Worm (Caenorhabditis elegans): ENCODE measurements around the gene Y46G5A.18.

Y46G5A.18 gene

DNA sequence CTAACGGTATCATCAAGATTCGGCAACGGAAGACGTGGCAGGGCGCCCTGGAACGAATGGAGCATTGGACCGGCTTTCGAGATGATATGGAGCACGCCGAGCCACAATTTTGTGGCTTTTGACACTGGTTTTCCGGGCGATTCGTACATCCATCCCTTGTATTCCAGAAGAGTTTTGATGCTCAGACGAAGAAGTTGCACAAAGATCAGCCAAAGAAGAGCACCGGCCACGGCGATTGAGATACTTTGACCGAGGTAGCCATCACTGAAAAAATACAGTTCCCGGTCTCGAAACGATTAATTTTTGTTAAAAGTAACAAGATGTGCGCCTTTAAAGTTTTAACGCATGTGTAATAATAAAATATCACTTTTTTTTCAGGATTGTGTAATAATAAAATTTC is 9.9 kb downstream of the Y46G5A.18 start (continued):
- TF ChIP-seq ctbp-1 (GFP tag; IDR thresholded peaks at IDR 0.05) (no peak), R02D3.7 (tag; optimal IDR thresholded peaks at IDR 0.05) (no peak), duxl-1 (tag; optimal IDR thresholded peaks at IDR 0.05; ENCODE audit: poor library complexity) (no peak), madf-9 (GFP tag; conservative IDR thresholded peaks at IDR 0.05) (no peak), ama-1 (optimal IDR thresholded peaks at IDR 0.05) (no peak), lin-38 (GFP tag; IDR thresholded peaks at IDR 0.05) (peak; percentile 41), snpc-4 (tag; optimal IDR thresholded peaks at IDR 0.05) (no peak), set-16 (GFP tag; IDR thresholded peaks at IDR 0.05) (0 out of 2 replicates have a peak, but pooled peaks have one; percentile 11), lsy-2 (tag; optimal IDR thresholded peaks at IDR 0.05) (no peak), zfp-3 (GFP tag; conservative IDR thresholded peaks at IDR 0.05) (peak; percentile 32; the same call in 1 of the 2 replicates), mep-1 (tag; optimal IDR thresholded peaks at IDR 0.05) (peak; percentile 29), gei-8 (GFP tag; optimal IDR thresholded peaks at IDR 0.05) (no peak), nhr-6 (tag; optimal IDR thresholded peaks at IDR 0.05) (no peak), D1046.2 (GFP tag; IDR thresholded peaks at IDR 0.05) (peak; percentile 49; the same call in 1 of the 2 replicates), arid-1 (GFP tag; conservative IDR thresholded peaks at IDR 0.05) (no peak), unc-130 (GFP tag; optimal IDR thresholded peaks at IDR 0.05) (no peak), ceh-20 (GFP tag; IDR thresholded peaks at IDR 0.05) (no peak), rbr-2 (tag; optimal IDR thresholded peaks at IDR 0.05) (no peak), dmd-9 (GFP tag; IDR thresholded peaks at IDR 0.05) (0 out of 2 replicates have a peak, but pooled peaks have one; percentile 23), saeg-2 (GFP tag; IDR thresholded peaks at IDR 0.05) (0 out of 2 replicates have a peak, but pooled peaks have one; percentile 31), F26F4.8 (GFP tag; conservative IDR thresholded peaks at IDR 0.05) (0 out of 2 replicates have a peak, but pooled peaks have one; percentile 23), nhr-10 (tag; optimal IDR thresholded peaks at IDR 0.05) (no peak), nhr-76 (tag; optimal IDR thresholded peaks at IDR 0.05) (no peak), nhr-48 (tag; optimal IDR thresholded peaks at IDR 0.05) (no peak), zag-1 (tag; optimal IDR thresholded peaks at IDR 0.05) (no peak), attf-4 (tag; optimal IDR thresholded peaks at IDR 0.05) (no peak), dmd-8 (GFP tag; IDR thresholded peaks at IDR 0.05) (no peak), Y75B8A.6 (GFP tag; IDR thresholded peaks at IDR 0.05) (peak; percentile 58; the same call in 1 of the 2 replicates), dmd-6 (GFP tag; IDR thresholded peaks at IDR 0.05) (no peak), zip-2 (tag; optimal IDR thresholded peaks at IDR 0.05) (no peak), zfp-2 (tag; optimal IDR thresholded peaks at IDR 0.05) (no peak), hlh-11 (tag; optimal IDR thresholded peaks at IDR 0.05) (no peak), ces-1 (GFP tag; optimal IDR thresholded peaks at IDR 0.05) (no peak), Y48G9A.11 (GFP tag; IDR thresholded peaks at IDR 0.05) (peak; percentile 55), lin-1 (GFP tag; IDR thresholded peaks at IDR 0.05) (no peak), F44E2.7 (GFP tag; IDR thresholded peaks at IDR 0.05) (no peak), F37D6.2 (tag; optimal IDR thresholded peaks at IDR 0.05) (no peak), daf-19 (GFP tag; conservative IDR thresholded peaks at IDR 0.05) (no peak), mxl-2 (GFP tag; conservative IDR thresholded peaks at IDR 0.05) (no peak), unc-62 (GFP tag; optimal IDR thresholded peaks at IDR 0.05 in 1 of 2) (no peak), unc-62 (tag; optimal IDR thresholded peaks at IDR 0.05) (no peak), pha-4 (GFP tag; IDR thresholded peaks at IDR 0.05) (no peak; the same call in 1 of the 2 replicates), pha-4 (tag; optimal IDR thresholded peaks at IDR 0.05) (no peak), zip-11 (GFP tag; IDR thresholded peaks at IDR 0.05) (no peak), spr-1 (tag; optimal IDR thresholded peaks at IDR 0.05) (no peak), Y5F2A.4 (GFP tag; optimal IDR thresholded peaks at IDR 0.05) (peak; percentile 18), egl-27 (tag; optimal IDR thresholded peaks at IDR 0.05) (no peak), lin-13 (GFP tag; optimal IDR thresholded peaks at IDR 0.05) (no peak), mdt-29 (GFP tag; IDR thresholded peaks at IDR 0.05) (no peak), daf-12 (tag; optimal IDR thresholded peaks at IDR 0.05) (no peak), mes-2 (tag; optimal IDR thresholded peaks at IDR 0.05; ENCODE audit: poor library complexity, severe bottlenecking) (no peak), mxl-3 (GFP tag; optimal IDR thresholded peaks at IDR 0.05) (no peak)

Measured in whole organism, L4 larva.